Fruit fly (Drosophila melanogaster) whole organism, adult: ENCODE results near the gene cyr.

Source experiments
- Clk ChIP-seq: fragments of 200-800 bp; sonication (Bioruptor generic); optimal IDR thresholded peaks from 2 replicates; lab custom pipeline; 2017; ENCODE audit warnings: missing biosample characterization, missing genetic modification characterization
- Crg-1 ChIP-seq: fragments of 200-800 bp; sonication (Bioruptor generic); optimal IDR thresholded peaks from 2 replicates; lab custom pipeline; 2016; ENCODE audit warnings: missing biosample characterization, missing genetic modification characterization
- tj ChIP-seq: fragments of 200-800 bp; sonication (Bioruptor generic); optimal IDR thresholded peaks from 3 replicates; lab custom pipeline; 2017; ENCODE audit warnings: missing biosample characterization, mild to moderate bottlenecking, missing genetic modification characterization, moderate library complexity

DNA sequence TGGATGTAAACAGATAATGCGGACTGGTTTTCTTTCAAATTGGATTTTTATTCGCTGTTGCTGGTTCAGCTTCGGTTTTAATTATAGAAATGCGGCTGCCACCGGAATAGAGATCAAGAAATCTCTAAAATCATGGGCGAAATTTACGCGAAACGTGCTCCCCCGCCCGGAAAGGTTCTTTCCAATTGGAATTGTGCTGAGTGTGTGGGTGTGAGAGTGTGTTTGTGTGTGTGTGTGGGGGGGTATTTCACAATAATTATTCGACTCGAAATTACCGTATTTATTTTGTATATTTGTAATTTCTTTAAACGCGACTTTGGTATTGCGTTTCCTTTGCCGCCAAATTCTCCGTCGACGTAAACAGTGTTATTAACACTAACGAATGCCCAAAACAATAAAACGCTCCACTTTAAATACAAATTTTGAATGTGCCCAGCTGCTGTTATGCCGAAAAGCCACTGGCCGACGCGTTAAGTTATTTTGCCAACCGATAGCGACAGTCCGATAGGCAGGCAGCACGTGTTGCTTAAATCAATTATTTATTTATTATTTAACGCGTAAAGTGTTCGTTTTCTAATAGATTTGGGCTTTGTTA is 19.7 kb downstream of the cyr start, which contains the start of gene Gclc:
- TF ChIP-seq Crg-1 (GFP tag; lab: Kevin White, UChicago) = no peak
- peak; percentile 11 for TF ChIP-seq tj
- TF ChIP-seq Clk (GFP tag; lab: Kevin White, UChicago) = no peak
